Fruit fly (Drosophila melanogaster) whole organism, prepupa: Measurements from ENCODE around the gene CG34125.
A peak's percentile ranks its signal among the peaks of the same experiment; 100 is the strongest.

Source experiments
- CG10669 ChIP-seq: fragments of 200-800 bp; sonication (Bioruptor generic); optimal IDR thresholded peaks from 3 replicates; lab custom pipeline; 2018; ENCODE audit warnings: missing biosample characterization, mild to moderate bottlenecking, missing genetic modification characterization, moderate library complexity
- CG11762 ChIP-seq: fragments of 200-800 bp; sonication (Bioruptor generic); optimal IDR thresholded peaks from 3 replicates; lab custom pipeline; 2016; ENCODE audit warnings: missing biosample characterization, missing genetic modification characterization; ENCODE audit not compliant: insufficient read depth
- CG11902 ChIP-seq: fragments of 200-800 bp; sonication (Bioruptor generic); optimal IDR thresholded peaks from 3 replicates; lab custom pipeline; 2016; ENCODE audit warnings: missing biosample characterization, missing genetic modification characterization
- CG15336 ChIP-seq: fragments of 200-800 bp; sonication (Bioruptor generic); IDR thresholded peaks from 2 replicates; pipeline ENCODE4 v1.3.6; 2022; ENCODE audit warnings: missing biosample characterization, missing genetic modification characterization
- CG1621 ChIP-seq: fragments of 200-800 bp; sonication (Bioruptor generic); optimal IDR thresholded peaks from 3 replicates; lab custom pipeline; 2018; ENCODE audit warnings: missing biosample characterization, mild to moderate bottlenecking, missing genetic modification characterization
- CG16779 ChIP-seq: fragments of 200-800 bp; sonication (Bioruptor generic); optimal IDR thresholded peaks from 3 replicates; lab custom pipeline; 2017; ENCODE audit warnings: missing biosample characterization, mild to moderate bottlenecking, missing genetic modification characterization
- CG3032 ChIP-seq: fragments of 200-800 bp; optimal IDR thresholded peaks from 2 replicates; lab custom pipeline; 2019; ENCODE audit warnings: missing biosample characterization, mild to moderate bottlenecking, missing genetic modification characterization, moderate library complexity
- CG31627 ChIP-seq: fragments of 200-800 bp; sonication (Bioruptor generic); optimal IDR thresholded peaks from 3 replicates; lab custom pipeline; 2016; ENCODE audit warnings: missing biosample characterization, missing genetic modification characterization
- CG6163 ChIP-seq: fragments of 200-800 bp; sonication (Bioruptor generic); IDR thresholded peaks from 3 replicates; pipeline ENCODE4 v1.3.6; 2022; ENCODE audit warnings: missing biosample characterization, missing genetic modification characterization
- CG6854 ChIP-seq: fragments of 200-800 bp; sonication (Bioruptor generic); optimal IDR thresholded peaks from 2 replicates; lab custom pipeline; 2017; ENCODE audit warnings: missing biosample characterization, mild to moderate bottlenecking, missing genetic modification characterization
- CG7368 ChIP-seq: fragments of 200-800 bp; sonication (Bioruptor generic); optimal IDR thresholded peaks from 3 replicates; lab custom pipeline; 2016; ENCODE audit warnings: missing biosample characterization, missing genetic modification characterization
- CG8319 ChIP-seq: fragments of 200-800 bp; sonication (Bioruptor generic); optimal IDR thresholded peaks from 3 replicates; lab custom pipeline; 2016; ENCODE audit warnings: missing biosample characterization, missing genetic modification characterization
- CG8632 ChIP-seq: fragments of 200-800 bp; sonication (Bioruptor generic); optimal IDR thresholded peaks from 3 replicates; lab custom pipeline; 2016; ENCODE audit warnings: missing biosample characterization, missing genetic modification characterization
- CG9139 ChIP-seq: fragments of 200-800 bp; sonication (Bioruptor generic); optimal IDR thresholded peaks from 3 replicates; lab custom pipeline; 2017; ENCODE audit warnings: missing biosample characterization, mild to moderate bottlenecking, missing genetic modification characterization
- Eip78C ChIP-seq: fragments of 200-800 bp; sonication (Bioruptor generic); peaks from one replicate; lab custom pipeline; 2016; ENCODE audit warnings: missing biosample characterization, missing genetic modification characterization
- Eip93F ChIP-seq: fragments of 200-800 bp; sonication (Bioruptor generic); optimal IDR thresholded peaks from 2 replicates; lab custom pipeline; 2016; ENCODE audit warnings: missing biosample characterization, mild to moderate bottlenecking, missing genetic modification characterization
- Ets21C ChIP-seq: fragments of 200-800 bp; sonication (Bioruptor generic); optimal IDR thresholded peaks from 3 replicates; lab custom pipeline; 2016; ENCODE audit warnings: missing biosample characterization, missing genetic modification characterization
- Ets96B ChIP-seq: fragments of 200-800 bp; optimal IDR thresholded peaks from 2 replicates; lab custom pipeline; 2019; ENCODE audit warnings: missing biosample characterization, mild to moderate bottlenecking, missing genetic modification characterization, moderate library complexity
- Hr38 ChIP-seq: sonication (Bioruptor generic); optimal IDR thresholded peaks from 2 replicates; lab custom pipeline; 2016; ENCODE audit warnings: missing biosample characterization, missing genetic modification characterization
- Hr39 ChIP-seq: fragments of 200-800 bp; sonication (Bioruptor generic); optimal IDR thresholded peaks from 2 replicates; lab custom pipeline; 2016; ENCODE audit warnings: missing biosample characterization, missing genetic modification characterization
- Hr4 ChIP-seq: fragments of 200-800 bp; sonication (Bioruptor generic); optimal IDR thresholded peaks from 3 replicates; lab custom pipeline; 2016; ENCODE audit warnings: missing biosample characterization, missing genetic modification characterization
- Lpt ChIP-seq: fragments of 200-800 bp; sonication (Bioruptor generic); optimal IDR thresholded peaks from 3 replicates; lab custom pipeline; 2016; ENCODE audit warnings: missing biosample characterization, missing genetic modification characterization
- Met ChIP-seq: fragments of 200-800 bp; sonication (Bioruptor generic); optimal IDR thresholded peaks from 3 replicates; lab custom pipeline; 2016; ENCODE audit warnings: missing biosample characterization, missing genetic modification characterization
- OdsH ChIP-seq: fragments of 200-800 bp; sonication (Bioruptor generic); optimal IDR thresholded peaks from 3 replicates; lab custom pipeline; 2016; ENCODE audit warnings: missing biosample characterization, missing genetic modification characterization
- Smox ChIP-seq: fragments of 200-800 bp; sonication (Bioruptor generic); optimal IDR thresholded peaks from 3 replicates; lab custom pipeline; 2016; ENCODE audit warnings: missing biosample characterization, missing genetic modification characterization
- Sox102F ChIP-seq: fragments of 200-800 bp; sonication (Bioruptor generic); optimal IDR thresholded peaks from 2 replicates; lab custom pipeline; 2016; ENCODE audit warnings: missing biosample characterization, mild to moderate bottlenecking, missing genetic modification characterization
- Sox14 ChIP-seq: fragments of 200-800 bp; sonication (Bioruptor generic); optimal IDR thresholded peaks from 3 replicates; lab custom pipeline; 2016; ENCODE audit warnings: missing biosample characterization, missing genetic modification characterization
- Sox15 ChIP-seq: fragments of 200-800 bp; sonication (Bioruptor generic); optimal IDR thresholded peaks from 3 replicates; lab custom pipeline; 2016; ENCODE audit warnings: missing biosample characterization, missing genetic modification characterization
- achi ChIP-seq: fragments of 200-800 bp; sonication (Bioruptor generic); optimal IDR thresholded peaks from 3 replicates; lab custom pipeline; 2016; ENCODE audit warnings: missing biosample characterization, missing genetic modification characterization
- acj6 ChIP-seq: fragments of 200-800 bp; sonication (Bioruptor generic); optimal IDR thresholded peaks from 3 replicates; lab custom pipeline; 2016; ENCODE audit warnings: missing biosample characterization, missing genetic modification characterization
- dac ChIP-seq: fragments of 200-800 bp; sonication (Bioruptor generic); optimal IDR thresholded peaks from 2 replicates; lab custom pipeline; 2017; ENCODE audit warnings: missing biosample characterization, mild to moderate bottlenecking, missing genetic modification characterization
- dsx ChIP-seq: fragments of 200-800 bp; optimal IDR thresholded peaks from 3 replicates; lab custom pipeline; 2019; ENCODE audit warnings: missing biosample characterization, mild to moderate bottlenecking, missing genetic modification characterization, moderate library complexity; ENCODE audit not compliant: poor library complexity, severe bottlenecking
- eg ChIP-seq: fragments of 200-800 bp; sonication (Bioruptor generic); IDR thresholded peaks from 3 replicates; pipeline ENCODE4 v1.3.6; 2022; ENCODE audit warnings: missing biosample characterization, missing genetic modification characterization
- fd85E ChIP-seq: fragments of 200-800 bp; sonication (Bioruptor generic); optimal IDR thresholded peaks from 3 replicates; lab custom pipeline; 2016; ENCODE audit warnings: missing biosample characterization, missing genetic modification characterization
- fkh ChIP-seq: fragments of 200-800 bp; sonication (Bioruptor generic); optimal IDR thresholded peaks from 3 replicates; lab custom pipeline; 2017; ENCODE audit warnings: missing biosample characterization, mild to moderate bottlenecking, missing genetic modification characterization, moderate library complexity
- lz ChIP-seq: fragments of 200-800 bp; sonication (Bioruptor generic); optimal IDR thresholded peaks from 3 replicates; lab custom pipeline; 2016; ENCODE audit warnings: missing biosample characterization, missing genetic modification characterization
- net ChIP-seq: fragments of 200-800 bp; sonication (Bioruptor generic); optimal IDR thresholded peaks from 3 replicates; lab custom pipeline; 2016; ENCODE audit warnings: missing biosample characterization, missing genetic modification characterization
- pdm3 ChIP-seq: fragments of 200-800 bp; sonication (Bioruptor generic); optimal IDR thresholded peaks from 3 replicates; lab custom pipeline; 2016; ENCODE audit warnings: missing biosample characterization, missing genetic modification characterization
- salr ChIP-seq, 2 experiments: fragments of 200-800 bp; sonication (Bioruptor generic); optimal IDR thresholded peaks; 3 replicates each; lab custom pipeline; 2016 to 2018; ENCODE audit warnings: missing biosample characterization in 2 of 2, missing genetic modification characterization in 2 of 2, mild to moderate bottlenecking in 1 of 2
- spab ChIP-seq: fragments of 200-800 bp; sonication (Bioruptor generic); optimal IDR thresholded peaks from 2 replicates; lab custom pipeline; 2017; ENCODE audit warnings: missing biosample characterization, mild to moderate bottlenecking, missing genetic modification characterization, missing genetic modification reagents
- ss ChIP-seq, 2 experiments: fragments of 200-800 bp; sonication (Bioruptor generic); optimal IDR thresholded peaks; 2 replicates in 1 of 2; 3 replicates in 1 of 2; lab custom pipeline; 2017 to 2018; ENCODE audit warnings: mild to moderate bottlenecking in 2 of 2, missing biosample characterization in 2 of 2, missing genetic modification characterization in 2 of 2, moderate library complexity in 1 of 2
- svp ChIP-seq: fragments of 200-800 bp; sonication (Bioruptor generic); peaks from one replicate; lab custom pipeline; 2016; ENCODE audit warnings: missing biosample characterization, missing genetic modification characterization
- topi ChIP-seq: fragments of 200-800 bp; sonication (Bioruptor generic); optimal IDR thresholded peaks from 3 replicates; lab custom pipeline; 2016; ENCODE audit warnings: missing biosample characterization, missing genetic modification characterization
- vri ChIP-seq: fragments of 200-800 bp; sonication (Bioruptor generic); optimal IDR thresholded peaks from 3 replicates; lab custom pipeline; 2016; ENCODE audit warnings: missing biosample characterization, mild to moderate bottlenecking, missing genetic modification characterization

Gene CG34125

DNA sequence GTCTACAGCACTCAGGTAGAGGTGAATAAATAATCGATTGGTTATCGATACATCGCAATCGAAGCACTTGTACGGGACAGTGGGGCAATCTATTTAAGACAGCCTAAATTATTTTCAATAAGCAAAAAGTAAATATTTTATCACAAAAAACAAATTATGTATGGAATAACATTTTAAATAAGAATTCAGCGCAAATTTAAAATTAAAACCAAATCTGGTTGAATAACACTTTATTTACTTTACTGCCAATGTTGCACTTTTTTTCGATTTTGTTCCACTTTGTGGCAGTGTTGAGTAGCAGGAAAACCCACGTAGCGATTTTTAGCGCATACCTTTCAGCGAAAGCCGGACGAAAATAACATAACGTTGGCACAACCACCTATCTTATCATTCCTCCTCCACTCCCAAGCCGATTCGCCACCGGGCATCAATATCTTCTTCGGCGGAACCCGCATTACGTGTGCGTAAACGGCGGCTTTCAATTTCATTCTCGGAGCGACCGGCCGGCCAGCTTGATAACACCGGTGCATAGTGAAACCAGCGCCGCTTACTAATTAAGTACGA is 11.6 kb downstream of the CG34125 start, which contains the start of the genes Gmd and CG3792 (continued):
- TF ChIP-seq Smox, result no peak
- peak; percentile 90 for TF ChIP-seq CG1621 (tag; lab: Kevin White, UChicago)
- peak; percentile 91 for TF ChIP-seq dsx (GFP tag; lab: Kevin White, UChicago)
- peak; percentile 91 for TF ChIP-seq CG11902 (GFP tag; lab: Kevin White, UChicago)
- TF ChIP-seq Sox15 (GFP tag; lab: Kevin White, UChicago), result peak; percentile 91
- peak; percentile 93 for TF ChIP-seq CG8319 (GFP tag; lab: Kevin White, UChicago)
- TF ChIP-seq CG10669 (GFP tag; lab: Kevin White, UChicago), result no peak
- TF ChIP-seq Eip93F, result no peak
- TF ChIP-seq CG8632 (GFP tag; lab: Kevin White, UChicago), result peak; percentile 92
- TF ChIP-seq Met, result no peak
- peak; percentile 91 for TF ChIP-seq CG6163 (GFP tag; lab: Robert Waterston, UW)
- peak; percentile 95 for TF ChIP-seq CG15336 (GFP tag; lab: Robert Waterston, UW)
- peak; percentile 74 for TF ChIP-seq Hr38 (GFP tag; lab: Kevin White, UChicago)
- no peak for TF ChIP-seq CG7368 (GFP tag; lab: Kevin White, UChicago)
- peak; percentile 93 for TF ChIP-seq CG11762 (GFP tag; lab: Kevin White, UChicago)
- peak; percentile 95 for TF ChIP-seq topi (GFP tag; lab: Kevin White, UChicago)
- peak; percentile 90 for TF ChIP-seq Lpt (GFP tag; lab: Kevin White, UChicago)
- TF ChIP-seq net, result no peak
- TF ChIP-seq achi (GFP tag; lab: Kevin White, UChicago), result no peak
- no peak for TF ChIP-seq OdsH (GFP tag; lab: Kevin White, UChicago)
- no peak for TF ChIP-seq svp (GFP tag; lab: Kevin White, UChicago)
- peak; percentile 99 for TF ChIP-seq Eip78C (GFP tag; lab: Kevin White, UChicago)
- peak; percentile 65 for TF ChIP-seq dac
- peak; percentile 73 for TF ChIP-seq CG6854 (GFP tag; lab: Kevin White, UChicago)
- peak; percentile 94 for TF ChIP-seq Hr39 (GFP tag; lab: Kevin White, UChicago)
- no peak for TF ChIP-seq ss (GFP tag; optimal IDR thresholded peaks at IDR 0.05; lab: Kevin White, UChicago)
- TF ChIP-seq CG31627, result peak; percentile 96
- peak; percentile 94 for TF ChIP-seq lz (GFP tag; lab: Kevin White, UChicago)
- no peak for TF ChIP-seq spab (GFP tag; lab: Kevin White, UChicago)
- TF ChIP-seq eg, result peak; percentile 97

DNA sequence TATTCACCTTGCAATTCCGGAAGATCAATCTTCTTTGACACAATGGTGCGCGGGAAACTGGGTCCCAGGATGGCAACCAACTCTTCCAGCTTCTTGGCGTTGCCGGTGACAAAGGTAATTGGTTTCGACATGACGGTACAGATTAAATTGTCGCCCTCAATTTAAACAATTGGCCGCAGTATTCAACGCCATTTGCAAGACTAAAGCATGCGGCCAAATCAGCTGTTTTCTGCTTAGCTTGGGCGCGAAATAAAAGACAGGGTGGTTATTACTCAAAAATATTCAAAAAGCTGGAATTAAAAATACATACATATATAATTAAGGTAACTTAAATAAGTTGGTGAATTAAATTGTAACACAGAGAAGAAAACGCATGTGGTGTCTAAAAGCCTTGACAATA is 13.7 kb downstream of the CG34125 start, which contains the start of gene CG8891:
Gene CG8891 (minus strand): TSS at position 242 of the 400 bp plus-strand sequence.
- TF ChIP-seq CG11762 (GFP tag; lab: Kevin White, UChicago) (no peak), fd85E (GFP tag; lab: Kevin White, UChicago) (no peak), vri (GFP tag; lab: Kevin White, UChicago) (no peak), CG9139 (GFP tag; lab: Kevin White, UChicago) (no peak), Eip78C (GFP tag; lab: Kevin White, UChicago) (no peak)

DNA sequence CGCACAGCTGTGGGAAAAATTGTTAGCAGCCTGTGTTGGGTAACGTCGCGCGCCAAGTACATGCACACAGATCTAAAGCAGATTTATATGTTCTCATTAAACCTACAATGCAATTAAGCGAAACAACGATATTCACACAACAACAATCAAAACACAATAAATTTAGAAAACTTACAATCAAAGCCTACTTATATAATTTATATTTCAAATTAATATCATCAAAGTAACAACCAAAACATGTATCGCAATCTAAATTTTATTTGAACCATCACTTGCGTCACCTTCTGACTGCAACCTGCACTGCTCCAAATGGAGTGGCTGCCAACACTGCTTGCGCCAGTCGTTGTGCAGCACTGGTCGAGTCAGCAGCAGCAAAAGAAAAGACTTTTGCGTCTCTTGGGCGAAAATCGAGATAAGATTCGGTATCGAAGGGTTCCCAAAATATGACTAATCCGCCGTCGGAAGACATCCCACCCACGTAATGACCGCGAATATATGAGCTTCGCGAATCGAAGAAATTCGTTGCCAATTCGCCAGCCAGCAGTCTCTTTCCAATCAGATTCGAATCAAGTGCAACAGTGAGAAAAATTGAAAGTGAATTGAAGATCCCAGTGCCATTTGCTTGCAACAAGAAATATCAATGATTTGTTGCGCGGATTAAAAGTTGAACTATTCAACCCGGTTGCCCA is 15.9 kb downstream of the CG34125 start, which contains the start of the genes CG8892 and CG34126:
Gene CG8892 (minus strand): TSS at position 315 of the 689 bp plus-strand sequence.
Gene CG34126 (plus strand): TSS at position 337 of the 689 bp plus-strand sequence.
- TF ChIP-seq Sox102F (peak; percentile 96), spab (GFP tag; lab: Kevin White, UChicago) (peak; percentile 91), CG10669 (GFP tag; lab: Kevin White, UChicago) (peak; percentile 95), CG1621 (tag; lab: Kevin White, UChicago) (peak; percentile 87), net (peak; percentile 94), ss (GFP tag; optimal IDR thresholded peaks at IDR 0.05; lab: Kevin White, UChicago) (peak; percentile 85 to 95), CG11762 (GFP tag; lab: Kevin White, UChicago) (peak; percentile 95), lz (GFP tag; lab: Kevin White, UChicago) (peak; percentile 98), acj6 (GFP tag; lab: Kevin White, UChicago) (peak; percentile 98), Ets96B (tag; lab: Kevin White, UChicago) (peak; percentile 92), fkh (GFP tag; lab: Kevin White, UChicago) (peak; percentile 81), CG6854 (GFP tag; lab: Kevin White, UChicago) (peak; percentile 88), vri (GFP tag; lab: Kevin White, UChicago) (peak; percentile 95), salr (GFP tag; optimal IDR thresholded peaks at IDR 0.05; lab: Kevin White, UChicago) (peak; percentile 91 to 96), CG15336 (GFP tag; lab: Robert Waterston, UW) (peak; percentile 84), Hr4 (GFP tag; lab: Kevin White, UChicago) (peak; percentile 96), CG7368 (GFP tag; lab: Kevin White, UChicago) (peak; percentile 92), CG3032 (tag; lab: Kevin White, UChicago) (peak; percentile 98), Ets21C (peak; percentile 97), CG16779 (tag; lab: Kevin White, UChicago) (peak; percentile 82), Sox14 (GFP tag; lab: Kevin White, UChicago) (peak; percentile 97), pdm3 (peak; percentile 98), CG9139 (GFP tag; lab: Kevin White, UChicago) (peak; percentile 80), CG31627 (peak; percentile 99)
